Worm (Caenorhabditis elegans) whole organism, young adult: Measurements from ENCODE around the gene F35D11.4.

ENCODE experiments used
- T07F8.4 ChIP-seq: sonication (generic microtip); optimal IDR thresholded peaks from 2 replicates; lab custom pipeline; 2016; ENCODE audit warnings: mild to moderate bottlenecking, missing genetic modification characterization, moderate library complexity, missing compliant biosample characterization
- Y53G8AR.9 ChIP-seq: fragments of 200-800 bp; sonication (Bioruptor generic); conservative IDR thresholded peaks from 2 replicates; pipeline ENCODE4 v1.3.6; 2022; ENCODE audit warnings: missing genetic modification reagents, missing genetic modification characterization, missing compliant biosample characterization
- ama-1 ChIP-seq, 3 experiments: fragments of 150-350 bp in 1 of 3; sonication (generic microtip) in 2 of 3; optimal IDR thresholded peaks; 2 replicates each; lab custom pipeline; 2014 to 2018; ENCODE audit warnings: missing biosample characterization in 2 of 3, missing genetic modification characterization in 2 of 3, missing genetic modification reagents in 2 of 3
- ceh-79 ChIP-seq: sonication (generic microtip); optimal IDR thresholded peaks from 2 replicates; lab custom pipeline; 2017; ENCODE audit warnings: mild to moderate bottlenecking, missing genetic modification characterization, missing compliant biosample characterization
- let-526 ChIP-seq: fragments of 200-800 bp; sonication (Bioruptor generic); IDR thresholded peaks from 2 replicates; pipeline ENCODE4 v1.3.6; 2022; ENCODE audit warnings: missing genetic modification reagents, missing genetic modification characterization, missing compliant biosample characterization
- lin-26 ChIP-seq: fragments of 200-800 bp; sonication (Bioruptor generic); IDR thresholded peaks from 2 replicates; pipeline ENCODE4 v1.3.6; 2022; ENCODE audit warnings: missing genetic modification reagents, missing genetic modification characterization, missing compliant biosample characterization
- madf-6 ChIP-seq: fragments of 200-800 bp; sonication (Bioruptor generic); IDR thresholded peaks from 2 replicates; pipeline ENCODE4 v1.3.6; 2022; ENCODE audit warnings: missing genetic modification reagents, missing genetic modification characterization, missing compliant biosample characterization
- nfya-1 ChIP-seq: sonication (generic microtip); optimal IDR thresholded peaks from 2 replicates; lab custom pipeline; 2017; ENCODE audit warnings: antibody characterized with exemption, missing compliant biosample characterization, missing genetic modification characterization, borderline replicate concordance; ENCODE audit not compliant: insufficient read depth
- pha-4 ChIP-seq: fragments of 150-350 bp; sonication (generic microtip); optimal IDR thresholded peaks from 2 replicates; lab custom pipeline; 2014; ENCODE audit warnings: missing biosample characterization, missing genetic modification reagents, missing genetic modification characterization
- unc-62 ChIP-seq: fragments of 150-350 bp; optimal IDR thresholded peaks from 2 replicates; lab custom pipeline; 2014; ENCODE audit warnings: missing biosample characterization, missing genetic modification reagents, missing genetic modification characterization

DNA sequence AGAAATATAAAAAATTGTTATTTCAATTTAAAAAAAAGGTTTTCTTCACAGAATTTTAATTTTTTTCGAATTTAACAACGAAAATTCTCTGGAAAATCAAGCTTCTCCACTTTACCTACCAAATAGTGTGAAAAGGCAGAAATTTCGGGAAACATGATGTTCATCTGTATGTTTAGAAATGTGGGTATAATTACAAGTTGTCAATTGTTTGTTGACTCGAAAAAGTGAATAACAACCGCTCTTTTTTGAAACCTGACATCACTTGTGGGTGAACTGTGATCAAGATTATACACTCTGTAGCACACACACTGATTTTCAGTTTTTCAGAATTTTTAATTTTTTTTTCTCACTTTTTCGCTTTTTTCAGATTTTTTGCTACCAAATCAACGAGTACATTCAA lies 3.4 kb upstream of the F35D11.4 start:
- TF ChIP-seq Y53G8AR.9 (GFP tag; lab: Robert Waterston, UW) (no peak), lin-26 (GFP tag; lab: Robert Waterston, UW) (no peak), ceh-79 (tag; lab: Kevin White, UChicago) (no peak), pha-4 (tag; lab: Kevin White, UChicago) (no peak), nfya-1 (tag; lab: Kevin White, UChicago) (no peak), ama-1 (optimal IDR thresholded peaks at IDR 0.05; lab: Kevin White, UChicago) (no peak), ama-1 (GFP tag; optimal IDR thresholded peaks at IDR 0.05; lab: Kevin White, UChicago) (no peak), madf-6 (no peak), let-526 (GFP tag; lab: Robert Waterston, UW) (no peak), unc-62 (no peak), T07F8.4 (tag; lab: Kevin White, UChicago) (no peak)
